Worm (Caenorhabditis elegans): ENCODE measurements around the gene fbxb-106.

The fbxb-106 gene

DNA sequence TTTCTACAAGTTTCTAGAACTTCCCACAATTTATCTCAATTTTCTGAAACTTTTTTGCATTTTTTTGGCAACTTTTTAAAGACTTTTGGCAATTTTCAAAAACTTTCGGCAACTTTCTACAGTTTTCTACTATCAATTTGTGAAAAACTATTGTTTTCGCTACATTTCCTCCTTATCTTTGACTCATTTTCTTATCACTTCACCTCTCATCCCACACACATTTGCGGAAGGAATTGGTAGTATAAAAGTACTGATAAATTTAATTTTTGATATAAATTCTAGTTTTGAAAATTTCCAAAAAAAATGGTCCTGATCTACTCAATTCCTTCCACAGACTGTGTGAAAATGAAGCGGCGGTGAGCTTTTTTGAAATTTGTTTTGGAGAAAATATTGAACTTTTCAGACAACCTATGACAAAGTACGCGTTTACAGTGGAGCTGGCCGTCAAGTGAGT lies 12.6 kb upstream of the fbxb-106 start, which contains the start of gene F29A7.4:
TSS of gene F29A7.4 (plus strand) at position 404 of the 454 bp plus-strand sequence.
- TF ChIP-seq unc-62 (GFP tag; optimal IDR thresholded peaks at IDR 0.05), result no peak

- no peak for TF ChIP-seq unc-62 (GFP tag; optimal IDR thresholded peaks at IDR 0.05)
These were observed 10.9 kb upstream of the fbxb-106 start for ce11 chrII:2751278-2751677.

- TF ChIP-seq unc-62 (GFP tag; optimal IDR thresholded peaks at IDR 0.05), result no peak
These were observed 9.7 kb upstream of the fbxb-106 start, which contains the start of gene F29A7.6 for ce11 chrII:2752536-2752935. TSS of gene F29A7.6 (minus strand) at chrII:2752611.

- no peak for TF ChIP-seq unc-62 (GFP tag; optimal IDR thresholded peaks at IDR 0.05)
These were observed 9.2 kb upstream of the fbxb-106 start, which contains the start of gene F29A7.3 for ce11 chrII:2752999-2753398. TSS of gene F29A7.3 (plus strand) at chrII:2753299.

- no peak for TF ChIP-seq unc-62 (GFP tag; optimal IDR thresholded peaks at IDR 0.05)
These were observed 7.6 kb upstream of the fbxb-106 start for ce11 chrII:2754595-2754994.

ce11 chrII:2756351-2756750 lies 5.9 kb upstream of the fbxb-106 start:
- TF ChIP-seq unc-62 (GFP tag; optimal IDR thresholded peaks at IDR 0.05), result no peak

DNA sequence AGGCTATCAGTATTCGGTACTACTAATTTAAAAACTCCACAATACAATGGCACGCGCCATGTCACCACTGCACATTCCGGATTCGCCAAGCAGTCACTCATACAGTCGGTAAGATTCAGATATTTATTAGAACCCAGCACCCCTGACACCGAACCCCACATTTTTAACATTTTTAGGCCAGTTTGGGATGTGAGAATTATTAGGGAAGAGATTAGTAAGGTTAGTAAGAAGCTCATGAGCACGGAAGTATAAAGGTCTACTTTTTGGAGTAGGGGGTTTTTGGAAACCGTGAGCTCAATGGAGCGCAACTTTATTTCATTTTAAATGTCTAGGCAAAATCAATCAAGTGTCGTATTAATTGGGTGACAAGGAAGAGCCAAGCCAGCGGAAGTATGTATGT lies 4.3 kb upstream of the fbxb-106 start, which contains the start of gene F29A7.8:
TSS of gene F29A7.8 (minus strand) at position 101 of the 400 bp plus-strand sequence.
- no peak for TF ChIP-seq unc-62 (GFP tag; optimal IDR thresholded peaks at IDR 0.05)

DNA sequence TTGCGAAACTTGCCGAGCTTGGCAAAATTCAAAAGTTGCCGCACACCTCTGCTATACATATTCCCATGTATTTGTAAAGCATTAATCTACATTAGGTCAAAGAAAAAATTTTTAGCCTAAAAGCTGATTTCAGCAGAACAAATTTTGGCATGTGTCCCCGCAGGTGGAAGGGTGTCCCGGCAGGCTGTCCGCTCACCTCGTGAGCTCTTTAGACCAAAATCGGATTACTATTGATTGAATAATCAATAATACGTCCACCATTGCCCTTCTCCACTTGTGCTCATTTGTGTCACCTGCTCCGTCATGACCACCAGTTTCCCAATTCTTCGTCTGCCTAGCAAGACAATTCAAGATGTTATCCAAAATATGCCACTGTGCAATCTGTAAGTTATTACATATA lies 3.7 kb upstream of the fbxb-106 start, which contains the start of gene fbxb-107:
TSS of gene fbxb-107 (plus strand) at position 297 of the 400 bp plus-strand sequence.
- no peak for TF ChIP-seq unc-62 (GFP tag; optimal IDR thresholded peaks at IDR 0.05)

DNA sequence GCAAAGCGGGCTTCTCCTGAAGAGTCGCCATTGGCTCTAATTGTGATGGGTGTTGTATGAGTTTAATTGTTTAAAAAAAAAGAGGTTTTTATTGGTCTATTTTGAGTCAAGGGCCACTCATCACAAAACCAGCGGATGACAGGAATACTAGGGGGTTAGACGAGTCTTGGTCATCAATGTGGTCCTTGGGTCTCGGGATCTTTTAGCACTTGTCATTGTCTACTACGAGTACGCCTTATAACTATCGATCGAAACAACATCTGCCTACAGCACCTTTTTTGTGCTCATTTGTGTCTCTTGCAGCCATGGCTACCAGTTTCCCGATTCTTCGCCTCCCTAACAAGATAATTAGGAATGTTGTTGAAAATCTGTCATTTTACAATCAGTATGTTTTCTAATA lies 2.5 kb downstream of the fbxb-106 start, which contains the start of gene fbxb-108:
TSS of gene fbxb-108 (plus strand) at position 301 of the 400 bp plus-strand sequence.
- TF ChIP-seq unc-62 (GFP tag; optimal IDR thresholded peaks at IDR 0.05), result no peak

DNA sequence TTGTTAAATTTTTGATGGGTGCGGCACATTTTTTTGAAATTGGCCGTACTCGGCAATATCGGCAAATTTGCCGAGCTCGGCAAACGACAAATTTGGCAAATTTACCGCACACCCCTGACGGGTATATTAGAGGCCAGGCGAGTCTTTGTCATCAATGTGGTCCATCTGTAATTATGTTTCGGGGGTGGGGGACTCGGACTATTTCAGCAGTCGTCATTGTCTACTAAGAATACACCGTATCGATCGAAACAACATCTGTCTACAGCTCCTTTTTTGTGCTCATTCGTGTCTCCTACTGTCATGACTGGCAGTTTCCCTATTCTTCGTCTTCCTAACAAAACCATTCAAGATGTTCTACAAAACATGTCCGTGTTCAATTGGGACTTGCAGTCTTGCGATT lies 4.1 kb downstream of the fbxb-106 start, which contains the start of gene F08D12.15:
TSS of gene F08D12.15 (plus strand) at position 301 of the 400 bp plus-strand sequence.
- no peak for TF ChIP-seq unc-62 (GFP tag; optimal IDR thresholded peaks at IDR 0.05)

ce11 chrII:2769021-2769420 lies 6.8 kb downstream of the fbxb-106 start, which contains the start of gene F08D12.7:
TSS of gene F08D12.7 (minus strand) at chrII:2769121.
- TF ChIP-seq unc-62 (GFP tag; optimal IDR thresholded peaks at IDR 0.05), result no peak

DNA sequence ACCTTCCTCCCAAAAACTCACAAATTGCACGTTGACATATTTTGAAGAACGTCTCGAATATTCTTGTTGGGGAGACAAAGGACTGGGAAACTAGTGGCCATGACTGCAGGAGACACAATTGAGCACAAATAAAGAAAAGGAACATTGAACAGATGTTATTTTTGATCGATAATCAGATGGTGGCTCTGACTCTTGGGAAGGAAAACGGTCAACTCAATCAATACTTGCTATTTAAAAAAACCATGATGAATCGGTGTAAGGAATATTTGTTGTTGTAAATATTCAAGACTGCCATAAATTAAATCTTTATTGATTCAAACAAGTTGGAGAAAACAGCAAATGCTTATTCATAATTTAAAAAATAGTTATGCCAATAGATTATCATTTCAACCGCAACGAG lies 8.6 kb downstream of the fbxb-106 start, which contains the start of gene fbxb-105:
TSS of gene fbxb-105 (minus strand) at position 101 of the 400 bp plus-strand sequence.
- no peak for TF ChIP-seq unc-62 (GFP tag; optimal IDR thresholded peaks at IDR 0.05)

- no peak for TF ChIP-seq unc-62 (GFP tag; optimal IDR thresholded peaks at IDR 0.05)
These were observed 10.0 kb downstream of the fbxb-106 start, which contains the start of gene sdz-10 for ce11 chrII:2772166-2772565. TSS of gene sdz-10 (minus strand) at chrII:2772266.

DNA sequence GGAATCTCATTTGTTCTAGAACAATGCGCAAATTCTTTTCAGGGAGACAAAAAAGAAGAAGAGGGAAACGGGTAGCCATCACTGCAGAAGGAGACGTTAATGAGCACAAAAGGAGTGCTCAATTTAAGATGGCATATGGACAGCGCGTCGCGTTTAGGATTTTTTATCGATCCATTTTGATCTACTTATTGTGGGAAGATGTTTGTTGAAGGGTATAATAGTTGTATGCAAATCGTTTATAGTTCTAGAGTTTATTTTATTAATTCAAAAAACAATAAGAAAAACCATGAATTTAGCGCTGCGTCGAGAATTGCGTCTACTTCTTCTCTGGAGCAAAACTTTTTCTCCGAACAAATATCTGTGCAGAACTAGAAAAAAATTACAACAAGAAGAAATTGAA lies 11.3 kb downstream of the fbxb-106 start, which contains the start of gene sdz-9:
TSS of gene sdz-9 (minus strand) at position 101 of the 400 bp plus-strand sequence.
- no peak for TF ChIP-seq unc-62 (GFP tag; optimal IDR thresholded peaks at IDR 0.05)

DNA sequence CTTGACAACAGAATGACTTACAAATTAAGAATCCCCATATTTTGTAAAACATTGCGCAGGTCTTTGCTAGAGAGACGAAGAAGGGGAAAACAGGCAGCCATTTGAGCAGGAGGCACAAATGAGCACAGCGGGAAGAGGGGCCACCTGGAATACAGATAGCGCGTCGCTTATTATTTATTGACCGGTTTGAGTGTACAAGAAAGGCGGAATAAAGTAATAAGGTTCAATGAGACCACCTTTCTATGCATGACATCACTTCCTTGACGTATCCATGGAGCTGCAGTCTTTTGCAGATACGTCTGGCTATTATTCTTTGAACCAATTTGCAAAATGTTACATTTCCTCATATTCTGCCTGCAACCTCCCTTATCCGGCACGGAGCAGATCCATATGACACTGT lies 12.7 kb downstream of the fbxb-106 start, which contains the start of gene fbxb-111:
TSS of gene fbxb-111 (minus strand) at position 101 of the 400 bp plus-strand sequence.
- TF ChIP-seq unc-62 (GFP tag; optimal IDR thresholded peaks at IDR 0.05), result no peak

ce11 chrII:2777846-2778245 lies 15.6 kb downstream of the fbxb-106 start, which contains the start of gene F08D12.4:
TSS of gene F08D12.4 (plus strand) at chrII:2778146.
- TF ChIP-seq unc-62 (GFP tag; optimal IDR thresholded peaks at IDR 0.05), result no peak

- no peak for TF ChIP-seq unc-62 (GFP tag; optimal IDR thresholded peaks at IDR 0.05)
These were observed 17.0 kb downstream of the fbxb-106 start, which contains the start of gene F08D12.3 for ce11 chrII:2779253-2779652. TSS of gene F08D12.3 (plus strand) at chrII:2779553.
